Fruit fly (Drosophila melanogaster) whole organism, wandering third instar larva: Measurements from ENCODE around the gene CG3744.

Source experiments
- Abd-B ChIP-seq: fragments of >200 bp; optimal IDR thresholded peaks from 2 replicates; lab custom pipeline; 2017; ENCODE audit warnings: missing biosample characterization, missing genetic modification characterization
- Dfd ChIP-seq: fragments of >200 bp; optimal IDR thresholded peaks from 2 replicates; lab custom pipeline; 2017; ENCODE audit warnings: missing biosample characterization, missing genetic modification characterization
- HLH106 ChIP-seq: fragments of 200-800 bp; optimal IDR thresholded peaks from 3 replicates; lab custom pipeline; 2019; ENCODE audit warnings: missing biosample characterization, mild to moderate bottlenecking, missing genetic modification characterization, moderate library complexity
- Mio ChIP-seq: sonication (Bioruptor generic); optimal IDR thresholded peaks from 2 replicates; lab custom pipeline; 2016; ENCODE audit warnings: missing biosample characterization, missing genetic modification characterization
- OdsH ChIP-seq: fragments of 200-800 bp; sonication (Bioruptor generic); optimal IDR thresholded peaks from 2 replicates; lab custom pipeline; 2016; ENCODE audit warnings: missing biosample characterization, mild to moderate bottlenecking, missing genetic modification characterization
- dsf ChIP-seq: sonication (Bioruptor generic); optimal IDR thresholded peaks from 2 replicates; lab custom pipeline; 2016; ENCODE audit warnings: missing biosample characterization, missing genetic modification characterization, borderline replicate concordance
- fru ChIP-seq: fragments of 200-800 bp; sonication (Bioruptor generic); optimal IDR thresholded peaks from 3 replicates; lab custom pipeline; 2016; ENCODE audit warnings: missing biosample characterization, mild to moderate bottlenecking, missing genetic modification characterization
- h ChIP-seq: fragments of 200-800 bp; sonication (Bioruptor generic); optimal IDR thresholded peaks from 3 replicates; lab custom pipeline; 2016; ENCODE audit warnings: missing biosample characterization, mild to moderate bottlenecking, missing genetic modification characterization
- lola ChIP-seq: fragments of >200 bp; optimal IDR thresholded peaks from 2 replicates; lab custom pipeline; 2017; ENCODE audit warnings: missing biosample characterization, missing genetic modification characterization
- pan ChIP-seq: fragments of >200 bp; optimal IDR thresholded peaks from 2 replicates; lab custom pipeline; 2017
- rgr ChIP-seq: fragments of 200-800 bp; sonication (Bioruptor generic); optimal IDR thresholded peaks from 3 replicates; lab custom pipeline; 2016; ENCODE audit warnings: missing biosample characterization, mild to moderate bottlenecking, missing genetic modification characterization

dm6 chr3R:24833652-24834051, 42.8 kb downstream of the CG3744 start, which contains the start of gene sosie:
- TF ChIP-seq lola (GFP tag; lab: Kevin White, UChicago) (no peak), Dfd (GFP tag; lab: Kevin White, UChicago) (no peak), HLH106 (no peak), OdsH (GFP tag; lab: Kevin White, UChicago) (no peak), h (GFP tag; lab: Kevin White, UChicago) (no peak), fru (no peak), dsf (no peak), pan (no peak), rgr (GFP tag; lab: Kevin White, UChicago) (no peak), Abd-B (GFP tag; lab: Kevin White, UChicago) (no peak), Mio (GFP tag; lab: Kevin White, UChicago) (no peak)
